Fruit fly (Drosophila melanogaster): Measurements from ENCODE around the gene TkR86C.

dm6 chr3R:10767526-10767925, 16.5 kb upstream of the TkR86C start, which contains the start of gene TfIIFbeta:
- TF ChIP-seq Sin3A (optimal IDR thresholded peaks at IDR 0.05), result no peak
- TF ChIP-seq h (optimal IDR thresholded peaks at IDR 0.05), result no peak
